Worm (Caenorhabditis elegans) whole organism, L3 larva: ENCODE data around the gene subs-4.

ENCODE experiments used
- R02D3.7 ChIP-seq: fragments of 150-350 bp; optimal IDR thresholded peaks from 2 replicates; lab custom pipeline; 2014; ENCODE audit warnings: missing biosample characterization, missing genetic modification characterization
- ama-1 ChIP-seq: fragments of 150-350 bp; optimal IDR thresholded peaks from 2 replicates; lab custom pipeline; 2018
- ceh-82 ChIP-seq: fragments of 150-350 bp; optimal IDR thresholded peaks from 2 replicates; lab custom pipeline; 2014; ENCODE audit warnings: missing biosample characterization, missing genetic modification characterization
- elt-1 ChIP-seq: fragments of 150-350 bp; optimal IDR thresholded peaks from 2 replicates; lab custom pipeline; 2014; ENCODE audit warnings: missing biosample characterization, missing genetic modification characterization
- elt-2 ChIP-seq: sonication (generic microtip); optimal IDR thresholded peaks from 2 replicates; lab custom pipeline; 2016; ENCODE audit warnings: missing genetic modification reagents, mild to moderate bottlenecking, missing genetic modification characterization, missing compliant biosample characterization
- elt-3 ChIP-seq, 3 experiments: fragments of 150-350 bp in 1 of 3; sonication (generic microtip) in 2 of 3; optimal IDR thresholded peaks; 2 replicates in 2 of 3; 4 replicates in 1 of 3; lab custom pipeline; 2014 to 2017; ENCODE audit warnings: missing biosample characterization in 3 of 3, missing genetic modification characterization in 3 of 3
- fkh-10 ChIP-seq: sonication (generic microtip); optimal IDR thresholded peaks from 2 replicates; lab custom pipeline; 2017; ENCODE audit warnings: missing biosample characterization, missing genetic modification reagents, missing genetic modification characterization
- fos-1 ChIP-seq: fragments of 150-350 bp; optimal IDR thresholded peaks from 2 replicates; lab custom pipeline; 2014; ENCODE audit warnings: missing biosample characterization, missing genetic modification characterization
- sea-2 ChIP-seq: fragments of 150-350 bp; sonication (generic microtip); optimal IDR thresholded peaks from 4 replicates; lab custom pipeline; 2014; ENCODE audit warnings: missing biosample characterization, missing genetic modification reagents, missing genetic modification characterization
- snpc-4 ChIP-seq: fragments of 150-350 bp; optimal IDR thresholded peaks from 2 replicates; lab custom pipeline; 2014; ENCODE audit warnings: missing biosample characterization, missing genetic modification characterization
- unc-62 ChIP-seq: fragments of 150-350 bp; sonication (generic microtip); optimal IDR thresholded peaks from 4 replicates; lab custom pipeline; 2014; ENCODE audit warnings: missing biosample characterization, missing genetic modification reagents, missing genetic modification characterization

ce11 chrIII:11391601-11392520 lies 9.8 kb downstream of the subs-4 start:
- TF ChIP-seq fos-1 (tag; lab: Kevin White, UChicago) (no peak), unc-62 (GFP tag; lab: Kevin White, UChicago) (no peak), ceh-82 (tag; lab: Kevin White, UChicago) (no peak), sea-2 (GFP tag; lab: Kevin White, UChicago) (no peak), R02D3.7 (tag; lab: Kevin White, UChicago) (no peak), elt-2 (tag; lab: Kevin White, UChicago) (no peak), fkh-10 (GFP tag; lab: Kevin White, UChicago) (peak; percentile 55), snpc-4 (tag; lab: Kevin White, UChicago) (no peak), elt-3 (tag; optimal IDR thresholded peaks at IDR 0.05; lab: Kevin White, UChicago) (no peak), elt-1 (tag; lab: Kevin White, UChicago) (no peak), ama-1 (lab: Kevin White, UChicago) (no peak)
